Worm (Caenorhabditis elegans) whole organism, L4 larva: ENCODE measurements around the gene ubc-20.

Experiments used
- ama-1 ChIP-seq: fragments of 150-350 bp; optimal IDR thresholded peaks from 2 replicates; lab custom pipeline; 2014; ENCODE audit warnings: inconsistent platforms, mixed read lengths
- ceh-32 ChIP-seq: sonication (generic microtip); optimal IDR thresholded peaks from 2 replicates; lab custom pipeline; 2016; ENCODE audit warnings: mild to moderate bottlenecking, missing genetic modification characterization, missing compliant biosample characterization; ENCODE audit not compliant: poor library complexity
- hlh-11 ChIP-seq: fragments of 200-800 bp; sonication (Bioruptor generic); optimal IDR thresholded peaks from 2 replicates; lab custom pipeline; 2018; ENCODE audit warnings: mild to moderate bottlenecking, missing genetic modification characterization, missing compliant biosample characterization
- lir-3 ChIP-seq: sonication (generic microtip); optimal IDR thresholded peaks from 2 replicates; lab custom pipeline; 2016; ENCODE audit warnings: mild to moderate bottlenecking, missing genetic modification characterization, missing compliant biosample characterization
- nhr-237 ChIP-seq: sonication (generic microtip); optimal IDR thresholded peaks from 2 replicates; lab custom pipeline; 2017; ENCODE audit warnings: missing biosample characterization, missing genetic modification characterization
- nhr-77 ChIP-seq: fragments of 150-350 bp; optimal IDR thresholded peaks from 2 replicates; lab custom pipeline; 2014; ENCODE audit warnings: missing biosample characterization, missing genetic modification characterization
- unc-130 ChIP-seq: sonication (generic microtip); optimal IDR thresholded peaks from 2 replicates; lab custom pipeline; 2016; ENCODE audit warnings: missing genetic modification reagents, missing genetic modification characterization, missing compliant biosample characterization

- TF ChIP-seq nhr-237 (tag; lab: Kevin White, UChicago) = no peak
- TF ChIP-seq ceh-32 (tag; lab: Kevin White, UChicago) = no peak
- no peak for TF ChIP-seq ama-1 (lab: Kevin White, UChicago)
- no peak for TF ChIP-seq lir-3 (tag; lab: Kevin White, UChicago)
- TF ChIP-seq hlh-11 (tag; lab: Kevin White, UChicago) = no peak
- no peak for TF ChIP-seq unc-130 (GFP tag; lab: Kevin White, UChicago)
- peak; percentile 25 for TF ChIP-seq nhr-77 (tag; lab: Kevin White, UChicago)
These were observed at the start of gene ubc-20 for ce11 chrIII:188426-188888.
